Fruit fly (Drosophila melanogaster) whole organism, prepupa: ENCODE data around the gene Obp99d.

Experiments
- CG16779 ChIP-seq: fragments of 200-800 bp; sonication (Bioruptor generic); optimal IDR thresholded peaks from 3 replicates; lab custom pipeline; 2017; ENCODE audit warnings: missing biosample characterization, mild to moderate bottlenecking, missing genetic modification characterization
- CG6808 ChIP-seq: fragments of 200-800 bp; sonication (Bioruptor generic); optimal IDR thresholded peaks from 3 replicates; lab custom pipeline; 2017; ENCODE audit warnings: missing biosample characterization, missing genetic modification characterization, mild to moderate bottlenecking, moderate library complexity, missing genetic modification reagents
- Eip78C ChIP-seq: fragments of 200-800 bp; sonication (Bioruptor generic); peaks from one replicate; lab custom pipeline; 2016; ENCODE audit warnings: missing biosample characterization, missing genetic modification characterization
- Eip93F ChIP-seq: fragments of 200-800 bp; sonication (Bioruptor generic); optimal IDR thresholded peaks from 2 replicates; lab custom pipeline; 2016; ENCODE audit warnings: missing biosample characterization, mild to moderate bottlenecking, missing genetic modification characterization
- Hr38 ChIP-seq: sonication (Bioruptor generic); optimal IDR thresholded peaks from 2 replicates; lab custom pipeline; 2016; ENCODE audit warnings: missing biosample characterization, missing genetic modification characterization
- Hr4 ChIP-seq: fragments of 200-800 bp; sonication (Bioruptor generic); optimal IDR thresholded peaks from 3 replicates; lab custom pipeline; 2016; ENCODE audit warnings: missing biosample characterization, missing genetic modification characterization
- Lpt ChIP-seq: fragments of 200-800 bp; sonication (Bioruptor generic); optimal IDR thresholded peaks from 3 replicates; lab custom pipeline; 2016; ENCODE audit warnings: missing biosample characterization, missing genetic modification characterization
- dsx ChIP-seq: fragments of 200-800 bp; optimal IDR thresholded peaks from 3 replicates; lab custom pipeline; 2019; ENCODE audit warnings: missing biosample characterization, mild to moderate bottlenecking, missing genetic modification characterization, moderate library complexity; ENCODE audit not compliant: poor library complexity, severe bottlenecking
- salr ChIP-seq, 2 experiments: fragments of 200-800 bp; sonication (Bioruptor generic); optimal IDR thresholded peaks; 3 replicates each; lab custom pipeline; 2016 to 2018; ENCODE audit warnings: missing biosample characterization in 2 of 2, missing genetic modification characterization in 2 of 2, mild to moderate bottlenecking in 1 of 2

- no peak for TF ChIP-seq salr (GFP tag; optimal IDR thresholded peaks at IDR 0.05; lab: Kevin White, UChicago)
- TF ChIP-seq dsx (GFP tag; lab: Kevin White, UChicago) = no peak
- TF ChIP-seq Eip93F (GFP tag; lab: Kevin White, UChicago) = no peak
- TF ChIP-seq CG6808 (GFP tag; lab: Kevin White, UChicago) = no peak
- TF ChIP-seq Hr4 (GFP tag; lab: Kevin White, UChicago) = no peak
- TF ChIP-seq Hr38 (GFP tag; lab: Kevin White, UChicago) = no peak
- TF ChIP-seq Eip78C (GFP tag; lab: Kevin White, UChicago) = no peak
- no peak for TF ChIP-seq Lpt
- TF ChIP-seq CG16779 (tag; lab: Kevin White, UChicago) = no peak
These were observed 18.6 kb upstream of the Obp99d start for dm6 chr3R:29695744-29696143.
